Fruit fly (Drosophila melanogaster) whole organism, wandering third instar larva: ENCODE data around the gene CG10919.

ENCODE experiments used
- CG32264 ChIP-seq: fragments of 200-800 bp; sonication (Bioruptor generic); optimal IDR thresholded peaks from 2 replicates; lab custom pipeline; 2016; ENCODE audit warnings: missing biosample characterization, missing genetic modification characterization
- Dfd ChIP-seq: fragments of >200 bp; optimal IDR thresholded peaks from 2 replicates; lab custom pipeline; 2017; ENCODE audit warnings: missing biosample characterization, missing genetic modification characterization
- Hr83 ChIP-seq: fragments of 200-300 bp; sonication (Bioruptor generic); optimal IDR thresholded peaks from 2 replicates; lab custom pipeline; 2016; ENCODE audit warnings: missing biosample characterization, mild to moderate bottlenecking, missing genetic modification characterization, moderate library complexity; ENCODE audit not compliant: poor library complexity, severe bottlenecking
- N ChIP-seq: fragments of >200 bp; optimal IDR thresholded peaks from 2 replicates; lab custom pipeline; 2018; ENCODE audit warnings: missing biosample characterization, missing external identifiers, missing genetic modification characterization
- pan ChIP-seq: fragments of >200 bp; optimal IDR thresholded peaks from 2 replicates; lab custom pipeline; 2017
- psq ChIP-seq: fragments of 200-800 bp; sonication (Bioruptor generic); optimal IDR thresholded peaks from 3 replicates; lab custom pipeline; 2017; ENCODE audit warnings: missing biosample characterization, mild to moderate bottlenecking, missing genetic modification characterization, moderate library complexity
- sage ChIP-seq: fragments of 200-800 bp; sonication (Bioruptor generic); optimal IDR thresholded peaks from 2 replicates; lab custom pipeline; 2016; ENCODE audit warnings: missing biosample characterization, mild to moderate bottlenecking, missing genetic modification characterization
- tai ChIP-seq: sonication (Bioruptor generic); optimal IDR thresholded peaks from 2 replicates; lab custom pipeline; 2016; ENCODE audit warnings: missing biosample characterization, missing genetic modification characterization

DNA sequence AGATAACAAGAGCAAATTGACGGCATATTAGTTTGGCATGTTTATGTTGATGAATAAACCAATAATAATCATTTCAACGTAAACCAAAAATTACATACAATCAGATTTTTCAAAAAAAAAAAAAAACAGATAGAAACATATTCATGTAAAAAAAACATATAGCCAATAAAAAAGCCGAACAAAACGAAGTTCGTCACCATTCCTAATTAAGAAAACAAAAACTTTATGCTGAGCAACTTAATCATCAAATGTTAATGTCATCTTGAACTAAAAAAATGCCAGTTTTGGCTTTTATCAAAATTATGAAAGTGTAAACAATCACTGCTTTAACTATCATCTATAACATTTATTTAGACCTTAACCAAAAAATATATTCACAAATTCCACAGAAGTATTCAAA is at the start of gene CG10919:
- no peak for TF ChIP-seq N (GFP tag; lab: Kevin White, UChicago)
- no peak for TF ChIP-seq sage (GFP tag; lab: Kevin White, UChicago)
- TF ChIP-seq Hr83, result no peak
- no peak for TF ChIP-seq pan
- no peak for TF ChIP-seq tai (GFP tag; lab: Kevin White, UChicago)
- no peak for TF ChIP-seq psq (GFP tag; lab: Kevin White, UChicago)
- no peak for TF ChIP-seq Dfd
- TF ChIP-seq CG32264 (GFP tag; lab: Kevin White, UChicago), result no peak
